Fruit fly (Drosophila melanogaster) whole organism, embryonic: ENCODE measurements around the gene CG43702.

ENCODE experiments used
- Adf1 ChIP-seq: fragments of 200-800 bp; sonication (Bioruptor generic); IDR thresholded peaks from 2 replicates; pipeline ENCODE4 v1.3.6; 2022; ENCODE audit warnings: missing biosample characterization, missing genetic modification characterization
- Bteb2 ChIP-seq: fragments of 200-800 bp; sonication (Bioruptor generic); optimal IDR thresholded peaks from 2 replicates; lab custom pipeline; 2016; ENCODE audit warnings: missing biosample characterization, missing genetic modification characterization
- CG10654 ChIP-seq: fragments of 200-800 bp; sonication (Bioruptor generic); optimal IDR thresholded peaks from 2 replicates; lab custom pipeline; 2016; ENCODE audit warnings: missing biosample characterization, missing genetic modification characterization
- CG11093 ChIP-seq: fragments of 200-800 bp; sonication (Bioruptor generic); IDR thresholded peaks from 3 replicates; pipeline ENCODE4 v1.3.6; 2022; ENCODE audit warnings: missing biosample characterization, missing genetic modification characterization
- CG11696 ChIP-seq: fragments of 200-800 bp; sonication (Bioruptor generic); IDR thresholded peaks from 2 replicates; pipeline ENCODE4 v1.3.6; 2022; ENCODE audit warnings: missing biosample characterization, missing genetic modification characterization
- CG13624 ChIP-seq: fragments of 200-800 bp; sonication (Bioruptor generic); optimal IDR thresholded peaks from 2 replicates; lab custom pipeline; 2016; ENCODE audit warnings: missing biosample characterization, missing genetic modification characterization
- CG14965 ChIP-seq: fragments of 200-800 bp; sonication (Bioruptor generic); optimal IDR thresholded peaks from 2 replicates; lab custom pipeline; 2016; ENCODE audit warnings: missing biosample characterization, missing genetic modification characterization, borderline replicate concordance
- CG15011 ChIP-seq: fragments of 200-800 bp; sonication (Bioruptor generic); optimal IDR thresholded peaks from 3 replicates; lab custom pipeline; 2018; ENCODE audit warnings: missing biosample characterization, mild to moderate bottlenecking, missing genetic modification characterization
- CG1529 ChIP-seq: fragments of 200-800 bp; sonication (Bioruptor generic); optimal IDR thresholded peaks from 3 replicates; lab custom pipeline; 2018; ENCODE audit warnings: missing biosample characterization, missing genetic modification characterization
- CG15514 ChIP-seq: fragments of 200-800 bp; sonication (Bioruptor generic); optimal IDR thresholded peaks from 3 replicates; lab custom pipeline; 2017; ENCODE audit warnings: missing biosample characterization, missing genetic modification characterization, mild to moderate bottlenecking, moderate library complexity, missing genetic modification reagents
- CG17328 ChIP-seq: fragments of 200-800 bp; sonication (Bioruptor generic); IDR thresholded peaks from 2 replicates; pipeline ENCODE4 v1.3.6; 2022; ENCODE audit warnings: missing biosample characterization, missing genetic modification characterization
- CG1832 ChIP-seq: fragments of 200-800 bp; sonication (Bioruptor generic); optimal IDR thresholded peaks from 2 replicates; lab custom pipeline; 2017; ENCODE audit warnings: missing biosample characterization, mild to moderate bottlenecking, missing genetic modification characterization, inconsistent platforms
- CG18619 ChIP-seq: fragments of 200-800 bp; sonication (Bioruptor generic); optimal IDR thresholded peaks from 3 replicates; lab custom pipeline; 2017; ENCODE audit warnings: missing biosample characterization, mild to moderate bottlenecking, missing genetic modification characterization
- CG2120 ChIP-seq: fragments of 200-800 bp; sonication (Bioruptor generic); optimal IDR thresholded peaks from 3 replicates; lab custom pipeline; 2016; ENCODE audit warnings: missing biosample characterization, missing genetic modification characterization
- CG31441 ChIP-seq: fragments of 200-800 bp; sonication (Bioruptor generic); IDR thresholded peaks from 2 replicates; pipeline ENCODE4 v1.3.6; 2022; ENCODE audit warnings: missing biosample characterization, missing genetic modification characterization
- CG4820 ChIP-seq: fragments of 200-800 bp; sonication (Bioruptor generic); optimal IDR thresholded peaks from 3 replicates; lab custom pipeline; 2016; ENCODE audit warnings: missing biosample characterization, missing genetic modification characterization
- CG4854 ChIP-seq: fragments of 200-800 bp; sonication (Bioruptor generic); optimal IDR thresholded peaks from 2 replicates; lab custom pipeline; 2016; ENCODE audit warnings: missing biosample characterization, missing genetic modification characterization, inconsistent platforms
- CG6683 ChIP-seq: fragments of 200-800 bp; sonication (Bioruptor generic); optimal IDR thresholded peaks from 2 replicates; lab custom pipeline; 2017; ENCODE audit warnings: missing biosample characterization, mild to moderate bottlenecking, missing genetic modification characterization, missing genetic modification reagents
- CG6854 ChIP-seq: fragments of 200-800 bp; sonication (Bioruptor generic); optimal IDR thresholded peaks from 3 replicates; lab custom pipeline; 2017; ENCODE audit warnings: missing biosample characterization, mild to moderate bottlenecking, missing genetic modification characterization
- CG7357 ChIP-seq: fragments of 200-800 bp; sonication (Bioruptor generic); IDR thresholded peaks from 3 replicates; pipeline ENCODE4 v1.3.6; 2022; ENCODE audit warnings: missing biosample characterization, missing genetic modification characterization
- CG8765 ChIP-seq: fragments of 200-800 bp; sonication (Bioruptor generic); IDR thresholded peaks from 2 replicates; pipeline ENCODE4 v1.3.6; 2022; ENCODE audit warnings: missing biosample characterization, missing genetic modification characterization
- Deaf1 ChIP-seq: fragments of 200-800 bp; optimal IDR thresholded peaks from 3 replicates; lab custom pipeline; 2019; ENCODE audit warnings: missing biosample characterization, mild to moderate bottlenecking, missing genetic modification characterization, moderate library complexity
- Doc3 ChIP-seq: fragments of 200-800 bp; sonication (Bioruptor generic); IDR thresholded peaks from 3 replicates; pipeline ENCODE4 v1.3.6; 2022; ENCODE audit warnings: missing biosample characterization, missing genetic modification characterization; ENCODE audit not compliant: partially characterized antibody
- Dp ChIP-seq: fragments of 200-800 bp; sonication (Bioruptor generic); optimal IDR thresholded peaks from 2 replicates; lab custom pipeline; 2018; ENCODE audit warnings: missing biosample characterization, mild to moderate bottlenecking, missing genetic modification characterization, moderate library complexity
- Elba2 ChIP-seq: fragments of 200-800 bp; sonication (Bioruptor generic); optimal IDR thresholded peaks from 3 replicates; lab custom pipeline; 2016; ENCODE audit warnings: missing biosample characterization, missing genetic modification characterization
- Hr39 ChIP-seq: fragments of >200 bp; optimal IDR thresholded peaks from 2 replicates; lab custom pipeline; 2017
- Mes4 ChIP-seq: fragments of 200-800 bp; sonication (Bioruptor generic); optimal IDR thresholded peaks from 2 replicates; lab custom pipeline; 2016; ENCODE audit warnings: missing biosample characterization, missing genetic modification characterization
- Nf-YC ChIP-seq: fragments of 200-800 bp; optimal IDR thresholded peaks from 3 replicates; lab custom pipeline; 2019; ENCODE audit warnings: missing biosample characterization, mild to moderate bottlenecking, missing genetic modification characterization, moderate library complexity
- Pdp1 ChIP-seq, 2 experiments: fragments of 200-800 bp; sonication (Bioruptor generic); optimal IDR thresholded peaks; 3 replicates each; lab custom pipeline; 2016; ENCODE audit warnings: missing biosample characterization in 2 of 2, missing genetic modification characterization in 2 of 2, mild to moderate bottlenecking in 1 of 2, moderate library complexity in 1 of 2
- Ptx1 ChIP-seq: fragments of 200-800 bp; sonication (Bioruptor generic); IDR thresholded peaks from 2 replicates; pipeline ENCODE4 v1.3.6; 2022; ENCODE audit warnings: missing biosample characterization, missing genetic modification characterization
- Ravus ChIP-seq: fragments of 200-800 bp; sonication (Bioruptor generic); IDR thresholded peaks from 2 replicates; pipeline ENCODE4 v1.3.6; 2022; ENCODE audit warnings: missing biosample characterization, missing genetic modification characterization
- Sox100B ChIP-seq: fragments of 200-800 bp; sonication (Bioruptor generic); optimal IDR thresholded peaks from 3 replicates; lab custom pipeline; 2018; ENCODE audit warnings: missing biosample characterization, mild to moderate bottlenecking, missing genetic modification characterization
- amos ChIP-seq: fragments of 200-800 bp; sonication (Bioruptor generic); IDR thresholded peaks from 2 replicates; pipeline ENCODE4 v1.3.6; 2022; ENCODE audit warnings: missing biosample characterization, missing genetic modification characterization; ENCODE audit not compliant: partially characterized antibody
- ato ChIP-seq: fragments of 200-800 bp; sonication (Bioruptor generic); IDR thresholded peaks from 2 replicates; pipeline ENCODE4 v1.3.6; 2022; ENCODE audit warnings: missing biosample characterization, missing genetic modification characterization; ENCODE audit not compliant: partially characterized antibody
- bab2 ChIP-seq: fragments of 200-800 bp; sonication (Bioruptor generic); optimal IDR thresholded peaks from 2 replicates; lab custom pipeline; 2016; ENCODE audit warnings: missing biosample characterization, missing genetic modification characterization
- chif ChIP-seq, 2 experiments: fragments of 200-800 bp; sonication (Bioruptor generic); optimal IDR thresholded peaks; 3 replicates each; lab custom pipeline; 2016; ENCODE audit warnings: missing biosample characterization in 2 of 2, missing genetic modification characterization in 2 of 2
- cwo ChIP-seq: fragments of 200-800 bp; sonication (Bioruptor generic); optimal IDR thresholded peaks from 3 replicates; lab custom pipeline; 2017; ENCODE audit warnings: missing biosample characterization, missing genetic modification characterization, mild to moderate bottlenecking, moderate library complexity, missing genetic modification reagents
- emc ChIP-seq: fragments of 200-800 bp; sonication (Bioruptor generic); optimal IDR thresholded peaks from 2 replicates; lab custom pipeline; 2016; ENCODE audit warnings: missing biosample characterization, missing genetic modification characterization
- fd102C ChIP-seq: fragments of 200-800 bp; sonication (Bioruptor generic); optimal IDR thresholded peaks from 2 replicates; lab custom pipeline; 2018; ENCODE audit warnings: missing biosample characterization, mild to moderate bottlenecking, missing genetic modification characterization, moderate library complexity
- ind ChIP-seq: fragments of 200-800 bp; sonication (Bioruptor generic); optimal IDR thresholded peaks from 3 replicates; lab custom pipeline; 2016; ENCODE audit warnings: missing biosample characterization, missing genetic modification characterization
- knrl ChIP-seq: fragments of 200-800 bp; sonication (Bioruptor generic); IDR thresholded peaks from 3 replicates; pipeline ENCODE4 v1.3.6; 2022; ENCODE audit warnings: missing biosample characterization, missing genetic modification characterization; ENCODE audit not compliant: partially characterized antibody
- lov ChIP-seq, 2 experiments: fragments of 200-800 bp in 1 of 2; fragments of >200 bp in 1 of 2; sonication (Bioruptor generic) in 1 of 2; IDR thresholded peaks in 1 of 2; optimal IDR thresholded peaks in 1 of 2; 2 replicates in 1 of 2; 3 replicates in 1 of 2; pipeline versions ENCODE4 v1.3.6 to Lab custom; 2017 to 2022; ENCODE audit warnings: missing biosample characterization in 1 of 2, missing genetic modification characterization in 1 of 2
- maf-S ChIP-seq: fragments of 200-800 bp; sonication (Bioruptor generic); optimal IDR thresholded peaks from 2 replicates; lab custom pipeline; 2016; ENCODE audit warnings: missing biosample characterization, missing genetic modification characterization
- pzg ChIP-seq: fragments of 200-800 bp; sonication (Bioruptor generic); optimal IDR thresholded peaks from 3 replicates; lab custom pipeline; 2018; ENCODE audit warnings: missing biosample characterization, mild to moderate bottlenecking, missing genetic modification characterization, moderate library complexity
- seq ChIP-seq: fragments of 200-800 bp; sonication (Bioruptor generic); IDR thresholded peaks from 2 replicates; pipeline ENCODE4 v1.3.6; 2022; ENCODE audit warnings: missing biosample characterization, missing genetic modification characterization
- sna ChIP-seq: fragments of 200-800 bp; sonication (Bioruptor generic); IDR thresholded peaks from 2 replicates; pipeline ENCODE4 v1.3.6; 2022; ENCODE audit warnings: missing biosample characterization, missing genetic modification characterization; ENCODE audit not compliant: partially characterized antibody
- usp ChIP-seq: fragments of >200 bp; optimal IDR thresholded peaks from 2 replicates; lab custom pipeline; 2017; ENCODE audit warnings: missing biosample characterization, missing genetic modification characterization
- zen2 ChIP-seq: fragments of 200-800 bp; sonication (Bioruptor generic); IDR thresholded peaks from 3 replicates; pipeline ENCODE4 v1.3.6; 2022; ENCODE audit warnings: missing biosample characterization, missing genetic modification characterization; ENCODE audit not compliant: partially characterized antibody
- zfh1 ChIP-seq: fragments of 200-800 bp; sonication (Bioruptor generic); IDR thresholded peaks from 3 replicates; pipeline ENCODE4 v1.3.6; 2022; ENCODE audit warnings: missing biosample characterization, missing genetic modification characterization

The CG43702 gene

DNA sequence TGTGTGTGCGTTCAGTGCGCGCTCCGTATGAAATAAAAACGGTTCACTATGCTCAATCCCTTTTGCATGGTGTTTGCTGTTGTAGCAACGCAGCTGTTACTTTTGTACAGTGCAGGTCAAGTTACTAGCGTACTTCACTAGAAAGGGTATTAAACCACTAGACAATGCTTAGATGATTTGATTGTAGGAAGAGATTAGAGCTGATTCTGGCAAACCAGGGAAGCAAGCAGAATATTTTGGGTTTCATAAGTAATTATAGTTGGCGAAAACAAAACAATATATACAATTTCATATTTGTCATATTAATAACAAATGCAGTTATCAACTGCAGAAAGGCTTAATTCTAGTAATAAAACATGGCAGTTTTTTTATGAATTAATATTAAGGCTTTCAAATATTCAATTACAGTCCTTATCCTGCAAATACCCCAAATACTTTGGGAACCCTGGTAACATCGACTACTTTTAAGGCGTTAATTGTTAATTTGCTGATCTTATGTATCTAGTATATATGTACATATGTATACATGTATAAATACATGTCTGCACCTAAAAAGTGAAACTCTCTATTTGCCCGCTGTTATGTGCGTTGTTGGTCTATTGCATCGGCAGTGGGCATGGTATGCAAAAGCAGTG lies 48.8 kb downstream of the CG43702 start (continued):
- no peak for TF ChIP-seq knrl (GFP tag; lab: Robert Waterston, UW)
- TF ChIP-seq Bteb2 (GFP tag; lab: Kevin White, UChicago) = peak; percentile 32
- no peak for TF ChIP-seq usp (GFP tag; lab: Kevin White, UChicago)
- TF ChIP-seq Pdp1 (GFP tag; optimal IDR thresholded peaks at IDR 0.05; lab: Kevin White, UChicago) = peak in 1 of 2 experiments; percentile 24
- TF ChIP-seq CG2120 = peak; percentile 62
- no peak for TF ChIP-seq Adf1 (GFP tag; lab: Robert Waterston, UW)
- peak; percentile 92 for TF ChIP-seq CG11696
- TF ChIP-seq CG11093 = no peak
- TF ChIP-seq sna (GFP tag; lab: Robert Waterston, UW) = no peak
- no peak for TF ChIP-seq CG1832
- TF ChIP-seq CG31441 (GFP tag; lab: Robert Waterston, UW) = peak; percentile 62
- no peak for TF ChIP-seq lov (optimal IDR thresholded peaks at IDR 0.05; lab: Kevin White, UChicago)
- TF ChIP-seq lov (GFP tag; IDR thresholded peaks at IDR 0.05; lab: Robert Waterston, UW) = 0 out of 3 replicates have a peak, but pooled peaks have one; percentile 53
- no peak for TF ChIP-seq Mes4 (GFP tag; lab: Kevin White, UChicago)
- TF ChIP-seq Hr39 = no peak
- peak; percentile 5 for TF ChIP-seq fd102C (GFP tag; lab: Kevin White, UChicago)
- TF ChIP-seq CG4820 (GFP tag; lab: Kevin White, UChicago) = peak; percentile 47
- TF ChIP-seq zen2 (GFP tag; lab: Robert Waterston, UW) = no peak
- TF ChIP-seq Dp = no peak
- TF ChIP-seq emc (GFP tag; lab: Kevin White, UChicago) = peak; percentile 7
- no peak for TF ChIP-seq CG8765 (GFP tag; lab: Robert Waterston, UW)
- TF ChIP-seq CG15514 (GFP tag; lab: Kevin White, UChicago) = peak; percentile 1
- peak; percentile 52 for TF ChIP-seq ind
- peak; percentile 30 for TF ChIP-seq bab2 (GFP tag; lab: Kevin White, UChicago)
- TF ChIP-seq CG6683 (GFP tag; lab: Kevin White, UChicago) = no peak
- no peak for TF ChIP-seq CG6854 (GFP tag; lab: Kevin White, UChicago)
- no peak for TF ChIP-seq maf-S
- no peak for TF ChIP-seq Ravus (GFP tag; lab: Robert Waterston, UW)
- peak; percentile 2 for TF ChIP-seq CG4854 (GFP tag; lab: Kevin White, UChicago)
- no peak for TF ChIP-seq CG13624 (GFP tag; lab: Kevin White, UChicago)
- no peak for TF ChIP-seq amos (GFP tag; lab: Robert Waterston, UW)
- peak; percentile 48; the same call in 1 of the 2 replicates for TF ChIP-seq Ptx1 (GFP tag; lab: Robert Waterston, UW)
- TF ChIP-seq Elba2 (GFP tag; lab: Kevin White, UChicago) = no peak
- TF ChIP-seq pzg (GFP tag; lab: Kevin White, UChicago) = no peak
- TF ChIP-seq chif (GFP tag; optimal IDR thresholded peaks at IDR 0.05; lab: Kevin White, UChicago) = peak; percentile 37 to 47
- peak; percentile 67 for TF ChIP-seq Sox100B (GFP tag; lab: Kevin White, UChicago)
- TF ChIP-seq Doc3 (GFP tag; lab: Robert Waterston, UW) = no peak
- no peak for TF ChIP-seq Nf-YC (tag; lab: Kevin White, UChicago)
- TF ChIP-seq Deaf1 (tag; lab: Kevin White, UChicago) = no peak
- TF ChIP-seq CG7357 (GFP tag; lab: Robert Waterston, UW) = no peak
- no peak for TF ChIP-seq cwo (GFP tag; lab: Kevin White, UChicago)
- no peak for TF ChIP-seq CG17328
- no peak for TF ChIP-seq CG15011 (GFP tag; lab: Kevin White, UChicago)
- peak; percentile 46; the same call in 1 of the 2 replicates for TF ChIP-seq seq (GFP tag; lab: Robert Waterston, UW)
- TF ChIP-seq CG18619 (GFP tag; lab: Kevin White, UChicago) = peak; percentile 41
- no peak for TF ChIP-seq CG1529 (GFP tag; lab: Kevin White, UChicago)
- no peak for TF ChIP-seq zfh1 (GFP tag; lab: Robert Waterston, UW)
- no peak for TF ChIP-seq CG14965 (GFP tag; lab: Kevin White, UChicago)
- peak; percentile 50 for TF ChIP-seq CG10654 (GFP tag; lab: Kevin White, UChicago)
- no peak for TF ChIP-seq ato
